Worm (Caenorhabditis elegans) whole organism, L1 larva: ENCODE measurements around the gene faah-6.

Experiments
- dpl-1 ChIP-seq, 3 experiments: fragments of 150-350 bp in 2 of 3; sonication (generic microtip) in 1 of 3; optimal IDR thresholded peaks; 2 replicates each; lab custom pipeline; 2014 to 2017; ENCODE audit warnings: missing biosample characterization in 3 of 3, missing genetic modification characterization in 3 of 3, missing genetic modification reagents in 3 of 3
- lsy-2 ChIP-seq, 2 experiments: fragments of 150-350 bp; optimal IDR thresholded peaks; 2 replicates each; lab custom pipeline; 2014; ENCODE audit warnings: missing biosample characterization in 2 of 2, missing genetic modification characterization in 2 of 2
- nhr-19 ChIP-seq: fragments of 200-800 bp; sonication (Bioruptor generic); conservative IDR thresholded peaks from 2 replicates; pipeline ENCODE4 v1.3.6; 2022; ENCODE audit warnings: missing genetic modification characterization, missing compliant biosample characterization
- nhr-237 ChIP-seq: fragments of 150-350 bp; optimal IDR thresholded peaks from 2 replicates; lab custom pipeline; 2014; ENCODE audit warnings: missing biosample characterization, missing genetic modification characterization
- pqm-1 ChIP-seq: sonication (generic microtip); optimal IDR thresholded peaks from 3 replicates; lab custom pipeline; 2017; ENCODE audit warnings: missing biosample characterization, missing genetic modification characterization
- snpc-4 ChIP-seq: fragments of 150-350 bp; optimal IDR thresholded peaks from 2 replicates; lab custom pipeline; 2014; ENCODE audit warnings: missing biosample characterization, missing genetic modification characterization
- snu-23 ChIP-seq: sonication (generic microtip); optimal IDR thresholded peaks from 2 replicates; lab custom pipeline; 2016; ENCODE audit warnings: missing genetic modification characterization, missing compliant biosample characterization
- unc-130 ChIP-seq: fragments of 150-350 bp; optimal IDR thresholded peaks from 2 replicates; lab custom pipeline; 2017; ENCODE audit warnings: missing biosample characterization, missing genetic modification characterization, inconsistent platforms
- unc-30 ChIP-seq: sonication (generic microtip); optimal IDR thresholded peaks from 2 replicates; lab custom pipeline; 2017; ENCODE audit warnings: missing biosample characterization, missing genetic modification characterization
- unc-98 ChIP-seq: fragments of 200-800 bp; sonication (Bioruptor generic); IDR thresholded peaks from 2 replicates; pipeline ENCODE4 v1.3.6; 2022; ENCODE audit warnings: missing genetic modification characterization, missing compliant biosample characterization
- zip-4 ChIP-seq: fragments of 200-800 bp; sonication (Bioruptor generic); optimal IDR thresholded peaks from 2 replicates; lab custom pipeline; 2018; ENCODE audit warnings: mild to moderate bottlenecking, missing genetic modification characterization, moderate library complexity, missing compliant biosample characterization

ce11 chrIII:11704377-11704978 lies 54.2 kb downstream of the faah-6 start:
- TF ChIP-seq unc-30 (tag; lab: Kevin White, UChicago) (no peak), pqm-1 (tag; lab: Kevin White, UChicago) (no peak), nhr-19 (GFP tag; lab: Robert Waterston, UW) (no peak), dpl-1 (GFP tag; optimal IDR thresholded peaks at IDR 0.05; lab: Kevin White, UChicago) (no peak), lsy-2 (tag; optimal IDR thresholded peaks at IDR 0.05; lab: Kevin White, UChicago) (no peak), snpc-4 (no peak), nhr-237 (tag; lab: Kevin White, UChicago) (no peak), zip-4 (no peak), unc-130 (tag; lab: Kevin White, UChicago) (no peak), unc-98 (GFP tag; lab: Robert Waterston, UW) (no peak), snu-23 (GFP tag; lab: Kevin White, UChicago) (no peak)
